Worm (Caenorhabditis elegans) whole organism, L4 larva: ENCODE results near the gene mpst-4.

ENCODE experiments used
- F37D6.2 ChIP-seq: sonication (generic microtip); optimal IDR thresholded peaks from 2 replicates; lab custom pipeline; 2016; ENCODE audit warnings: mild to moderate bottlenecking, missing genetic modification characterization, missing compliant biosample characterization
- F44E2.7 ChIP-seq: fragments of 200-800 bp; sonication (Bioruptor generic); IDR thresholded peaks from 2 replicates; pipeline ENCODE4 v2.1.2; 2022; ENCODE audit warnings: missing genetic modification characterization, missing compliant biosample characterization
- T20F7.1 ChIP-seq: fragments of 200-800 bp; sonication (Bioruptor generic); optimal IDR thresholded peaks from 2 replicates; lab custom pipeline; 2018; ENCODE audit warnings: mild to moderate bottlenecking, missing genetic modification characterization, missing compliant biosample characterization
- Y105C5A.15 ChIP-seq: fragments of 200-800 bp; sonication (Bioruptor generic); IDR thresholded peaks from 2 replicates; pipeline ENCODE4 v1.3.6; 2022; ENCODE audit warnings: missing genetic modification characterization, missing compliant biosample characterization
- aha-1 ChIP-seq: fragments of 150-350 bp; peaks from one replicate; lab custom pipeline; 2014; ENCODE audit warnings: missing biosample characterization, missing genetic modification characterization
- aly-2 ChIP-seq: sonication (generic microtip); optimal IDR thresholded peaks from 2 replicates; lab custom pipeline; 2018; ENCODE audit warnings: missing biosample characterization, missing genetic modification characterization
- ama-1 ChIP-seq: fragments of 150-350 bp; optimal IDR thresholded peaks from 2 replicates; lab custom pipeline; 2014; ENCODE audit warnings: inconsistent platforms, mixed read lengths
- attf-4 ChIP-seq: sonication (generic microtip); optimal IDR thresholded peaks from 3 replicates; lab custom pipeline; 2017; ENCODE audit warnings: missing biosample characterization, missing genetic modification characterization
- ceh-20 ChIP-seq: fragments of 200-800 bp; sonication (Bioruptor generic); IDR thresholded peaks from 2 replicates; pipeline ENCODE4 v1.3.6; 2022; ENCODE audit warnings: missing genetic modification reagents, missing genetic modification characterization, missing compliant biosample characterization
- ceh-32 ChIP-seq: sonication (generic microtip); optimal IDR thresholded peaks from 2 replicates; lab custom pipeline; 2016; ENCODE audit warnings: mild to moderate bottlenecking, missing genetic modification characterization, missing compliant biosample characterization; ENCODE audit not compliant: poor library complexity
- ceh-44 ChIP-seq: fragments of 200-800 bp; sonication (Bioruptor generic); IDR thresholded peaks from 2 replicates; pipeline ENCODE4 v1.3.6; 2022; ENCODE audit warnings: missing genetic modification reagents, missing genetic modification characterization, missing compliant biosample characterization
- ceh-62 ChIP-seq: sonication (generic microtip); optimal IDR thresholded peaks from 2 replicates; lab custom pipeline; 2017; ENCODE audit warnings: missing biosample characterization, missing genetic modification characterization
- ceh-82 ChIP-seq: sonication (generic microtip); optimal IDR thresholded peaks from 2 replicates; lab custom pipeline; 2017; ENCODE audit warnings: missing biosample characterization, missing genetic modification characterization
- cey-2 ChIP-seq: sonication (generic microtip); optimal IDR thresholded peaks from 3 replicates; lab custom pipeline; 2017; ENCODE audit warnings: missing genetic modification characterization, mild to moderate bottlenecking, missing compliant biosample characterization, antibody characterized with exemption, borderline replicate concordance; ENCODE audit not compliant: insufficient read depth
- ctbp-1 ChIP-seq: fragments of 200-800 bp; sonication (Bioruptor generic); IDR thresholded peaks from 2 replicates; pipeline ENCODE4 v1.3.6; 2022; ENCODE audit warnings: missing genetic modification reagents, missing genetic modification characterization, missing compliant biosample characterization
- daf-12 ChIP-seq: fragments of 150-350 bp; optimal IDR thresholded peaks from 2 replicates; lab custom pipeline; 2014; ENCODE audit warnings: missing biosample characterization, missing genetic modification reagents, missing genetic modification characterization
- daf-19 ChIP-seq: fragments of 200-800 bp; sonication (Bioruptor generic); conservative IDR thresholded peaks from 2 replicates; pipeline ENCODE4 v1.3.6; 2022; ENCODE audit warnings: missing genetic modification characterization, missing compliant biosample characterization
- dmd-6 ChIP-seq: fragments of 200-800 bp; sonication (Bioruptor generic); IDR thresholded peaks from 2 replicates; pipeline ENCODE4 v1.3.6; 2022; ENCODE audit warnings: missing genetic modification reagents, missing genetic modification characterization, missing compliant biosample characterization
- dmd-9 ChIP-seq: fragments of 200-800 bp; sonication (Bioruptor generic); IDR thresholded peaks from 2 replicates; pipeline ENCODE4 v1.3.6; 2022; ENCODE audit warnings: missing genetic modification reagents, missing genetic modification characterization, missing compliant biosample characterization
- duxl-1 ChIP-seq: sonication (generic microtip); optimal IDR thresholded peaks from 2 replicates; lab custom pipeline; 2016; ENCODE audit warnings: mild to moderate bottlenecking, missing genetic modification characterization, moderate library complexity, missing compliant biosample characterization; ENCODE audit not compliant: poor library complexity
- dve-1 ChIP-seq: sonication (generic microtip); optimal IDR thresholded peaks from 2 replicates; lab custom pipeline; 2017; ENCODE audit warnings: antibody characterized with exemption, mild to moderate bottlenecking, missing genetic modification characterization, missing compliant biosample characterization; ENCODE audit not compliant: insufficient read depth
- gei-8 ChIP-seq: fragments of 200-800 bp; sonication (Bioruptor generic); optimal IDR thresholded peaks from 2 replicates; lab custom pipeline; 2018; ENCODE audit warnings: mild to moderate bottlenecking, missing genetic modification characterization, missing compliant biosample characterization
- hif-1 ChIP-seq, 2 experiments: sonication (generic microtip); optimal IDR thresholded peaks; 2 replicates each; lab custom pipeline; 2016 to 2017; ENCODE audit warnings: missing compliant biosample characterization in 2 of 2, missing genetic modification characterization in 2 of 2, missing genetic modification reagents in 2 of 2, missing genotype in 2 of 2, mild to moderate bottlenecking in 1 of 2
- hmg-1.1 ChIP-seq: fragments of 200-800 bp; sonication (Bioruptor generic); IDR thresholded peaks from 2 replicates; pipeline ENCODE4 v1.3.6; 2022; ENCODE audit warnings: missing genetic modification reagents, missing genetic modification characterization, missing compliant biosample characterization
- lim-7 ChIP-seq: fragments of 200-800 bp; sonication (Bioruptor generic); IDR thresholded peaks from 2 replicates; pipeline ENCODE4 v1.3.6; 2022; ENCODE audit warnings: missing genetic modification characterization, missing compliant biosample characterization
- lin-1 ChIP-seq: fragments of 200-800 bp; sonication (Bioruptor generic); IDR thresholded peaks from 2 replicates; pipeline ENCODE4 v1.3.6; 2022; ENCODE audit warnings: missing genetic modification reagents, missing genetic modification characterization, missing compliant biosample characterization
- lin-39 ChIP-seq: fragments of 150-350 bp; optimal IDR thresholded peaks from 2 replicates; lab custom pipeline; 2014; ENCODE audit warnings: missing biosample characterization, missing genetic modification reagents, missing genetic modification characterization
- madf-5 ChIP-seq, 2 experiments: fragments of 200-800 bp; sonication (Bioruptor generic); IDR thresholded peaks; 2 replicates each; pipeline ENCODE4 v1.3.6; 2022; ENCODE audit warnings: missing compliant biosample characterization in 2 of 2, missing genetic modification characterization in 2 of 2
- mxl-3 ChIP-seq: fragments of 200-800 bp; sonication (Bioruptor generic); optimal IDR thresholded peaks from 2 replicates; lab custom pipeline; 2018; ENCODE audit warnings: mild to moderate bottlenecking, missing genetic modification characterization, missing compliant biosample characterization
- nhr-10 ChIP-seq: fragments of 150-350 bp; optimal IDR thresholded peaks from 2 replicates; lab custom pipeline; 2014; ENCODE audit warnings: missing biosample characterization, missing genetic modification characterization
- nhr-102 ChIP-seq: sonication (generic microtip); optimal IDR thresholded peaks from 2 replicates; lab custom pipeline; 2016; ENCODE audit warnings: mild to moderate bottlenecking, missing genetic modification characterization, moderate library complexity, missing compliant biosample characterization
- nhr-111 ChIP-seq: fragments of 200-800 bp; sonication (Bioruptor generic); optimal IDR thresholded peaks from 2 replicates; lab custom pipeline; 2018; ENCODE audit warnings: mild to moderate bottlenecking, missing genetic modification characterization, missing compliant biosample characterization
- nhr-237 ChIP-seq: sonication (generic microtip); optimal IDR thresholded peaks from 2 replicates; lab custom pipeline; 2017; ENCODE audit warnings: missing biosample characterization, missing genetic modification characterization
- nhr-41 ChIP-seq: fragments of 200-800 bp; sonication (Bioruptor generic); IDR thresholded peaks from 2 replicates; pipeline ENCODE4 v1.3.6; 2022; ENCODE audit warnings: missing genetic modification reagents, missing genetic modification characterization, missing compliant biosample characterization
- nhr-6 ChIP-seq: fragments of 150-350 bp; optimal IDR thresholded peaks from 2 replicates; lab custom pipeline; 2014; ENCODE audit warnings: missing biosample characterization, missing genetic modification characterization
- nhr-76 ChIP-seq: fragments of 150-350 bp; optimal IDR thresholded peaks from 2 replicates; lab custom pipeline; 2014; ENCODE audit warnings: missing biosample characterization, missing genetic modification characterization
- pha-4 ChIP-seq, 2 experiments: fragments of 150-350 bp in 1 of 2; fragments of 200-800 bp in 1 of 2; sonication (Bioruptor generic) in 1 of 2; IDR thresholded peaks in 1 of 2; optimal IDR thresholded peaks in 1 of 2; 2 replicates each; pipeline versions ENCODE4 v1.3.6 to Lab custom; 2014 to 2022; ENCODE audit warnings: missing genetic modification characterization in 2 of 2, missing genetic modification reagents in 2 of 2, missing biosample characterization in 1 of 2, missing compliant biosample characterization in 1 of 2
- php-3 ChIP-seq: fragments of 200-800 bp; sonication (Bioruptor generic); IDR thresholded peaks from 2 replicates; pipeline ENCODE4 v1.3.6; 2022; ENCODE audit warnings: missing genetic modification reagents, missing genetic modification characterization, missing compliant biosample characterization
- rbr-2 ChIP-seq: sonication (generic microtip); optimal IDR thresholded peaks from 2 replicates; lab custom pipeline; 2016; ENCODE audit warnings: missing genotype, missing genetic modification characterization, missing compliant biosample characterization
- sdz-12 ChIP-seq: fragments of 200-800 bp; sonication (Bioruptor generic); optimal IDR thresholded peaks from 2 replicates; lab custom pipeline; 2018; ENCODE audit warnings: mild to moderate bottlenecking, missing genetic modification characterization, missing compliant biosample characterization
- set-16 ChIP-seq: fragments of 200-800 bp; sonication (Bioruptor generic); IDR thresholded peaks from 2 replicates; pipeline ENCODE4 v1.3.6; 2022; ENCODE audit warnings: missing genetic modification reagents, missing genetic modification characterization, missing compliant biosample characterization
- skn-1 ChIP-seq: fragments of 150-350 bp; optimal IDR thresholded peaks from 2 replicates; lab custom pipeline; 2014; ENCODE audit warnings: missing biosample characterization, missing genetic modification characterization
- spr-1 ChIP-seq: sonication (generic microtip); optimal IDR thresholded peaks from 2 replicates; lab custom pipeline; 2016; ENCODE audit warnings: mild to moderate bottlenecking, missing genetic modification characterization, missing compliant biosample characterization
- spr-3 ChIP-seq: fragments of 200-800 bp; sonication (Bioruptor generic); optimal IDR thresholded peaks from 2 replicates; lab custom pipeline; 2018; ENCODE audit warnings: mild to moderate bottlenecking, missing genetic modification characterization, missing compliant biosample characterization
- tag-97 ChIP-seq: fragments of 200-800 bp; sonication (Bioruptor generic); IDR thresholded peaks from 2 replicates; pipeline ENCODE4 v1.3.6; 2022; ENCODE audit warnings: missing genetic modification characterization, missing compliant biosample characterization
- zag-1 ChIP-seq: fragments of 150-350 bp; optimal IDR thresholded peaks from 2 replicates; lab custom pipeline; 2014; ENCODE audit warnings: missing biosample characterization, missing genetic modification characterization
- zfp-2 ChIP-seq: sonication (generic microtip); optimal IDR thresholded peaks from 2 replicates; lab custom pipeline; 2016; ENCODE audit warnings: mild to moderate bottlenecking, missing genetic modification characterization, missing compliant biosample characterization
- zfp-3 ChIP-seq: fragments of 200-800 bp; sonication (Bioruptor generic); conservative IDR thresholded peaks from 2 replicates; pipeline ENCODE4 v1.3.6; 2022; ENCODE audit warnings: missing genetic modification reagents, missing genetic modification characterization, missing compliant biosample characterization
- zip-2 ChIP-seq: fragments of 150-350 bp; optimal IDR thresholded peaks from 2 replicates; lab custom pipeline; 2014; ENCODE audit warnings: missing biosample characterization, missing genetic modification characterization
- ztf-11 ChIP-seq: fragments of 150-350 bp; optimal IDR thresholded peaks from 2 replicates; lab custom pipeline; 2014; ENCODE audit warnings: missing biosample characterization, missing genetic modification characterization
- ztf-7 ChIP-seq: fragments of 150-350 bp; optimal IDR thresholded peaks from 2 replicates; lab custom pipeline; 2014; ENCODE audit warnings: missing biosample characterization, missing genetic modification characterization

The mpst-4 gene

ce11 chrII:4851594-4852106, 11.6 kb downstream of the mpst-4 start, which contains the start of gene dnj-9 (continued):
- TF ChIP-seq pha-4 (GFP tag; IDR thresholded peaks at IDR 0.05; lab: Robert Waterston, UW) (peak; percentile 89), pha-4 (tag; optimal IDR thresholded peaks at IDR 0.05; lab: Kevin White, UChicago) (peak; percentile 94), lin-39 (tag; lab: Kevin White, UChicago) (no peak), nhr-237 (tag; lab: Kevin White, UChicago) (no peak), ceh-62 (tag; lab: Kevin White, UChicago) (no peak), nhr-6 (peak; percentile 93), madf-5 (GFP tag; IDR thresholded peaks at IDR 0.05; lab: Robert Waterston, UW) (no peak), zfp-3 (peak; percentile 94), php-3 (GFP tag; lab: Robert Waterston, UW) (peak; percentile 80), ceh-20 (GFP tag; lab: Robert Waterston, UW) (peak; percentile 90), nhr-111 (GFP tag; lab: Kevin White, UChicago) (no peak), rbr-2 (tag; lab: Kevin White, UChicago) (peak; percentile 94), hif-1 (tag; optimal IDR thresholded peaks at IDR 0.05; lab: Kevin White, UChicago) (peak; percentile 52 to 72), mxl-3 (GFP tag; lab: Kevin White, UChicago) (peak; percentile 55), cey-2 (tag; lab: Kevin White, UChicago) (no peak), nhr-76 (tag; lab: Kevin White, UChicago) (peak; percentile 41), nhr-10 (tag; lab: Kevin White, UChicago) (no peak), zag-1 (peak; percentile 76), F37D6.2 (tag; lab: Kevin White, UChicago) (peak; percentile 89), zfp-2 (peak; percentile 65), zip-2 (tag; lab: Kevin White, UChicago) (peak; percentile 64), aly-2 (tag; lab: Kevin White, UChicago) (no peak), F44E2.7 (GFP tag; lab: Robert Waterston, UW) (no peak), ceh-32 (tag; lab: Kevin White, UChicago) (peak; percentile 62), ztf-7 (tag; lab: Kevin White, UChicago) (peak; percentile 82), sdz-12 (GFP tag; lab: Kevin White, UChicago) (no peak), gei-8 (no peak), ztf-11 (tag; lab: Kevin White, UChicago) (no peak), ceh-44 (GFP tag; lab: Robert Waterston, UW) (0 out of 2 replicates have a peak, but pooled peaks have one; percentile 20), dmd-9 (GFP tag; lab: Robert Waterston, UW) (peak; percentile 90), lin-1 (GFP tag; lab: Robert Waterston, UW) (peak; percentile 89), spr-3 (GFP tag; lab: Kevin White, UChicago) (peak; percentile 92), ceh-82 (no peak), aha-1 (peak; percentile 99), ctbp-1 (GFP tag; lab: Robert Waterston, UW) (peak; percentile 88), skn-1 (tag; lab: Kevin White, UChicago) (no peak), duxl-1 (peak; percentile 92), set-16 (GFP tag; lab: Robert Waterston, UW) (no peak), daf-19 (peak; percentile 45; the same call in 1 of the 2 replicates), ama-1 (lab: Kevin White, UChicago) (no peak), nhr-41 (GFP tag; lab: Robert Waterston, UW) (no peak), T20F7.1 (GFP tag; lab: Kevin White, UChicago) (peak; percentile 88), dve-1 (peak; percentile 98), nhr-102 (tag; lab: Kevin White, UChicago) (peak; percentile 97), tag-97 (GFP tag; lab: Robert Waterston, UW) (no peak), daf-12 (no peak), dmd-6 (GFP tag; lab: Robert Waterston, UW) (peak; percentile 94), spr-1 (tag; lab: Kevin White, UChicago) (peak; percentile 94), hmg-1.1 (GFP tag; lab: Robert Waterston, UW) (peak; percentile 92), Y105C5A.15 (GFP tag; lab: Robert Waterston, UW) (no peak), lim-7 (no peak), attf-4 (tag; lab: Kevin White, UChicago) (no peak)
